Fruit fly (Drosophila melanogaster): Measurements from ENCODE around the gene CG44362.

DNA sequence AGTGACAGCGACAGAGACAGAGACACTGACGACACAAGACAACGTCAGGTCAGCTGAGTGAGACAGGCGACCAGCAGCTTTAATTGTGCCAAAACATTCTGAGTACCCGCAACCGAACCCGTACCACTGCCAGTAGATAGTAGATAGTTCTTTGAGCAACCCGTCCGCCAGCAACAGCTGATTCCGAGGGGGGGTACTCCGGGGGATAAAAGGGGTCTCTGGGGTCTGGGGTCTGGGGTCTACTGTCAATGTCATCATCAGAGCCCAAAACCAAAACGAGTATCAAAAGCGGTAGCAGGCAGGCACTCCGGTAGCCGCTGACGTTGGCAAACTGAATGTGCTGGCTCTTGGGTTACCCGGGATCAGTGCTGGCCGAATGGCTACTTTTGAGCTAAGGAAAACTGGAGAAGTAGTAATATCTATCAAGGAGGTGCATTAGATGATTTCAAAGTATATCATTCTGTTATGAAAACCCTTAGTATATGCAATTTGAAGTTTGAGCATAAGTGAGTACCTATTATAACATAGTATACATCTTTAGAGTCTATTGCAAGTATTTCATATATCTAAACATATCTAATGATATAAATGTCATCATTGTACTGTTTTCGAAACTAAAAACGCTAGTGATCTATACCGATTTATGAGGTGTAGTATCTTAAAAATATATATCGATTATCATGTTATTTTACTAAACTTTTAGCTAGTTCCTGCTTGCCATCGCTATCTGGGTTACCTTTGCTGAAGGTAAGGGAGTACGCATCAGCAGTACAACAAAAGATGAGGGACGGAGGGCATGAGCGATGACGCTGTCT lies 16.0 kb upstream of the CG44362 start:
- no peak for TF ChIP-seq h (optimal IDR thresholded peaks at IDR 0.05)
- no peak for TF ChIP-seq insv (optimal IDR thresholded peaks at IDR 0.05)
- no peak for TF ChIP-seq ttk (optimal IDR thresholded peaks at IDR 0.05)
- TF ChIP-seq psq (optimal IDR thresholded peaks at IDR 0.05) = no peak
- TF ChIP-seq Myc (optimal IDR thresholded peaks at IDR 0.05) = no peak

All from Kc167 (cell line).